Fruit fly (Drosophila melanogaster): Measurements from ENCODE around the gene CG2656.

Gene CG2656

DNA sequence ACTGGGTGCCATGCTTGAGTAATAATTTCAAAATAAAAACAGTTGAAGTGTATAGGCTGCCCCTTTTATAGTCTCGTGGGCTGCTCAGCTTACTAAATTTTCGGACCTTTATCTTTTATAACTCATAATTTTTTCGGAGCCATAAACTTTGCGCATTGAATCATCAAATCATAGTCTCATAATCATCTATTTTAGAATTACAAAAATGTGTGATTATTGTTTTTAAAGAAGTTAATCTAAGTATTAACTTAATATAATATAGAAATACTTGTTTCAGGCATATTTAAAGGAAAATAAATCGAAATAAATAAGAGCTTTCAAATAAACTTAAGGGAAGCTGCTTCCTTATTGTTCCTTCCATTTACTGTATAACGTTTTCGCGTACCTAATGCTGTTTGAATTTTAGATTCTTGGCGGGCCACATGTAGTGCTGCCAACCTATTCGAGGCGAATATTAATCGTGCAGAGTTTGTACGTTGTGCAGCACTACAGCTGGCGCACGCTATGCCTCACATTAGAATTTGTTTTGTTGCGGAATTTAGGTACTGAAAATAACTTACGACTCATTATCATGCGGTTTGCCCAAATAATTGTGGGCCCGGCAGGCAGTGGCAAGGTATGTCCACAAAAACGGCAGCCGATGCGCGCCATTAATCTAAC, at the start of gene CG2656, which contains the start of gene CG14610:
Gene CG2656, plus strand, starts transcription at position 480 of the 660 bp plus-strand sequence.
Gene CG14610, minus strand, starts transcription at position 51 of the 660 bp plus-strand sequence.
- TF ChIP-seq Sin3A (optimal IDR thresholded peaks at IDR 0.05) (no peak), Myc (optimal IDR thresholded peaks at IDR 0.05) (no peak), h (optimal IDR thresholded peaks at IDR 0.05) (no peak), psq (optimal IDR thresholded peaks at IDR 0.05) (no peak), insv (optimal IDR thresholded peaks at IDR 0.05) (no peak), ttk (optimal IDR thresholded peaks at IDR 0.05) (no peak)

DNA sequence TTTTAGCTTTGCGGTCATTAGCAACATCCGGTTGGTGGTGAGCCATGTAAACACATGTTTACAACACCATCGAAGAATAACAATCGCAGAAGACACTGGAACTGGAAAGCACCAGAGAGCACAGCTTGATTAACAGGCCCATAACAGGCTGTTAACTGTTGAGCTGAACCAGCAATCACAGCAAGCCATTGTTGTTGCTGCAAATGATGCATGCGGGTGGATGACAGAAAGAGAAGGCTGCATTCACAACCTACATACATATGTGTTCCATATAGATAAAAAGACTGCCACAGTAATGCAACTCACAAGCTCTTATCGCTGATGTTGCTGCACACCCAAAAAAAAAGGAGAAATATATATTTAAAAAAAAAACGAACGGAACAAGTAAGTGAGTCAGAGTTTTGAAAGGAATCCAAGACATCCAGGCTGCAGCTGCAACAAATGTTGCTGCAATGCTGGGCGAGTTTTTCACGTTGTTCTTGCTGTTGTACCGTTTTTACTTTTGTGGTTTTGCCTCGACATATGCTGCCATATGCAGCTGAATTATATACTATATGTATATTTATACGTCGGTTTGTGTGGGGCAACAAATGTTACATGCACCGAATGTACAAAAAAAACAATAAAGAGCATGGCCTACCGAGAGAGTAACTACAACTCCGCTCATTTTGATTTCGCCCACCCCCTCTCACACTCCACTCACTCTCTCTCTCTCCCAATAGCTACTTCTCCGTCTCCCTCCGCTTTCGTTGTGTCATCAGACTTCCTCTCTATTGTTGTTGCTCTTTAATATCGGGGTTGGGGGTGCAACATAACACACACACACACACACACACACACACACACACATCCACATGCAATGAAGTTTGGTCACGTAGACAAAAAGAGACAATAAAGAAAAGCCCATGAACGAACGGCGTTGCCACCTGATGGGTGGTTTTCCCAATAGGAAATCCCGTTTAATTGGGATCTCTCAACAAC, 41.4 kb upstream of the CG2656 start:
- TF ChIP-seq Myc (optimal IDR thresholded peaks at IDR 0.05) = no peak

DNA sequence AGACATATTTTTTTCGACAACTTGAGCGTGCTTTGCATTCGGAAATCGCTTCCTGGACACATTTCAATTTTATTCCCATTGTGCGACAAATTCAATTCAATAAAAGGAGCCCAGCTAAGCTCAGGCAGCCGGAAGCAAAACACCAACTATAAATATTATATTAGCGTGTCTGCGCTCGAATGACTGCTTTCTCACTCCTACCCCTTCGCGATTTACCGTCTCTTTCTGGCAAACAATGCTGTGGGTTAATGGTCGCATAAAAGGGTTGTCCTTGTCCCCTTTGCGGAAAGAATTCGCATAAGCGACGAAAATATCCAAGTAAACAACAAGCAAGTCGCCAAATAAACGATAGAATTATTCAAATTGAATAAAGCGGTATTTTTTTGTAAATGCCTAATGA, 40.2 kb upstream of the CG2656 start:
- TF ChIP-seq Myc (optimal IDR thresholded peaks at IDR 0.05) (no peak), Sin3A (optimal IDR thresholded peaks at IDR 0.05) (no peak), ttk (optimal IDR thresholded peaks at IDR 0.05) (no peak), h (optimal IDR thresholded peaks at IDR 0.05) (no peak), psq (optimal IDR thresholded peaks at IDR 0.05) (no peak), insv (optimal IDR thresholded peaks at IDR 0.05) (no peak)

DNA sequence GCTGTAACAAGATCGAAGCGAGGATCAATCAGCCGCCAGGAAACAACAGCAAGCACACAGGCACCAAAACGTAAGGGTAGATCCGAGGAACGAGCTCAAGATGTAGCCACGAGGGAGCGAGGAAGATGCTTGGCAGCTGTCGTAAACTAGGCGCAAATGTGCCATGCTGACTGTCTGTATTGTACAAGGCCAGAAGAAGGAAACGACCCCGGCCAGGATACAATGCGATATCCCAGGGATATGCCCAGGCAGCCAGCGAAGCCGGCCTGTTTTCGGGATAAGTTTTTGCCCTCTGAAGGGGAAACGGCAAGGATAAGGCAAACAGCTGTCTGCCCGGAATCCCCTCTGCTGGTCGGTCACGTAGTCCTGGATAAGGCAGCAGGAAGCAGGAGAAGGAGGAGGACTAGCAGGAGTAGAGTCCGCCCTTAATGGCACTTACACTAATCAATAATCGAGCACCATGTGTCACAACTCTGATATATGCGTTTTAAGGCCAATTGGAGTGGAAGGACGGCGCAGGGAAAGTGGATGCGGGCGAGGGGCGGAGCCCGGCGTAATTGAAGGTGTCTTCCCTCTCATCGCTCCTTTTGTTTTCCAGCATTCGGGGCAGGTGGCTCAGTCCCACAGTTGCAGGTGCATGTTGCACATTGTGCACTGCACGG, 38.9 kb upstream of the CG2656 start:
- no peak for TF ChIP-seq psq (optimal IDR thresholded peaks at IDR 0.05)
- TF ChIP-seq Sin3A (optimal IDR thresholded peaks at IDR 0.05) = no peak
- no peak for TF ChIP-seq ttk (optimal IDR thresholded peaks at IDR 0.05)
- no peak for TF ChIP-seq Myc (optimal IDR thresholded peaks at IDR 0.05)
- no peak for TF ChIP-seq insv (optimal IDR thresholded peaks at IDR 0.05)
- no peak for TF ChIP-seq h (optimal IDR thresholded peaks at IDR 0.05)

DNA sequence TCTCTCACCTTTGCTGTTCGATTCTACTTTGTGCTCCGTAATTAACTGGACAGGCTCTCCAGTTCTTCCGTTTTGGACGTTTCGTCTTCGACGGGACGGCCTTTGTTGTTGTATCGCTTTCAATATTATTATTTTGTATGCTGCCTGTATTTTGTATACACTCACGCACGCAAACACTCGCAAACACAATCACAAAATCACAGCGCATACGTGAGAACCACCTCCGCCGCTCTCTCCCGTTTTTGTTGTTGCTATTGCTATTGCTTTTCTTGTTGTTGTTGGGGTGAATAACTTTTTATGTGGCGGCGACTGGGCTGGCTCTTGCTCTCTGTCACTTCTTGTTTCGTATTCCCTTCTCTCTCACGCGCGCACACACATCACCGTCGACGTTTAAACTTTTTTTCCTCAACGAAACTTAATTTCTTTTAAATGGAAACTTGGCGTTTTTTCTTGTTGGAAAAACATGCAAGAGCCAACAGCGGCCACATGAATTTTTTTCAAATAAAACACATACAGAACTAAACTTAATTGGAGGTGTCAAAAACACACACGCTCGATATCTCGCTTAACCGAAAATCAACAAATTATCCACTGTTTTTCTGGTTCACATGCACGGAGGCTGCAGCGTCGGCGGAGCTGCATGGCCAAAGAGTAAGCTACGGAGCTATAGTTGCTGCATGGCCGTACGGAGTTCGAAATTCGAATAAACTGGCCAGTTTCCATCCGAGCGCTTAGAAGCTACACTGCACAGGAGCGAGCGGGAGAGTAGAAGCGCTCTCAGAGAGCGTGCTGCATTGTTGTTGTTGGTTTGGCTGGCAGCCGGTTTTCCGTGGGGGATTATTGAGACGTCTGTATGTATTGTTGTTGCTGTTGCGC, 36.6 kb upstream of the CG2656 start:
- TF ChIP-seq ttk (optimal IDR thresholded peaks at IDR 0.05) (no peak), Myc (optimal IDR thresholded peaks at IDR 0.05) (no peak)

DNA sequence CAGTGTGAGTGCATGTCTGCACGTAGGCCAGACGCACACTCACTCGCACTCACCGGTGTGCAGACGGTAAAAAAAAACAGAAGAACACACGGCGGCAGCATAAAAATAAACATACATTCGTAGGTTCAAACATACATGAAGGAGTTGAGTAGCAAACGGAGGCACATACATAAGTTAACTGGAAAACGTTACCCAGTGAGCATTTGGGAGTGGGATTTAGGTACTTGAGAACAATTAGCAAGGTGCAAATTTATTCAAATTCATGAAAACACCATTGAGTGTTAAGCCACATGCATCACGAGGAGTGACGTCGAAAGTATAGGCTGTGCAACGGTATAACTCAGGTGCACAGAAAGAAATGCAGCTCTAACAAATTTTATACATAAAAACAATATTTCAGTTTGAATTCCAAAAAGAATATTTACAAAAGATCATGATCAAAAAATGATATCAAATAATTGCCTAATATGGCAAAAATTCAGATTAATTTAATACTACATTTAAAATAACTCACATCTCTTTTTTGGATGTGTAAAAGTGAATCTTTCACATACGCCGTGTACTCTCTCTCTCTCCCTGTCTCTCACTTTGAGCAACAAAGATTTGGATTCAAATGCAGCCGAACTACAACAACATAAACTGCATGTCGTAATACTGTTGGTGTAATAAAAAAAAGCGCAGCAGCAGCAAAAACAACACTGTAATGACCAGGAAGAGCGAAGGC, 35.8 kb upstream of the CG2656 start:
- no peak for TF ChIP-seq Myc (optimal IDR thresholded peaks at IDR 0.05)
- no peak for TF ChIP-seq ttk (optimal IDR thresholded peaks at IDR 0.05)
- TF ChIP-seq Sin3A (optimal IDR thresholded peaks at IDR 0.05) = no peak
- TF ChIP-seq psq (optimal IDR thresholded peaks at IDR 0.05) = no peak
- TF ChIP-seq insv (optimal IDR thresholded peaks at IDR 0.05) = no peak

DNA sequence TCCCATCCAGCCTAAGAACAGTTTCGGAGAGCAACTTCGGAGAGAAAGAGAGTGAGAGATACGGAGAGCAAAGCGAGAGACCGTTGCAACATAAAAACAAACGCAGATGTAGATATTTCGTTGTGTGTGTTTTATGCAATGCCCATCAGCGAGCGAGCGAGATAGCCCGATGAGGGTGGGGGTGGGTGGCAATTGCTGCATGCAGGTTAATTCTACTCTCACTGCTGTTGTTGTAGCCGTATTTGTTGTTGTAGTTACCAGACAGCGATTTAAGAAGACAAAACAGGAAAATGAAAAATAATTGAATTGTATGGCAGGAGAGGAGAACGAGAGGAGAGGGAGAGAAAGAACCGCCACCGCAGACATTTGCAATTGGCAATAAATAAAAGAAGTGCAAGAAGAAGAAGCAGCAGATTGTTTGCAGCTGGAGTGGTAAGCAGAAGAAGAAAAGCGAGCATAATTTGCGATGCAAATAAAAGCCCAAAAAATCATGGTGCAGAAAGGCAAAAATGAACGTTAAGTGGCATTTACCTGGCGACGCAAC, 34.7 kb upstream of the CG2656 start:
- TF ChIP-seq ttk (optimal IDR thresholded peaks at IDR 0.05) (no peak), insv (optimal IDR thresholded peaks at IDR 0.05) (no peak), Myc (optimal IDR thresholded peaks at IDR 0.05) (no peak), h (optimal IDR thresholded peaks at IDR 0.05) (no peak), psq (optimal IDR thresholded peaks at IDR 0.05) (no peak), Sin3A (optimal IDR thresholded peaks at IDR 0.05) (no peak)

DNA sequence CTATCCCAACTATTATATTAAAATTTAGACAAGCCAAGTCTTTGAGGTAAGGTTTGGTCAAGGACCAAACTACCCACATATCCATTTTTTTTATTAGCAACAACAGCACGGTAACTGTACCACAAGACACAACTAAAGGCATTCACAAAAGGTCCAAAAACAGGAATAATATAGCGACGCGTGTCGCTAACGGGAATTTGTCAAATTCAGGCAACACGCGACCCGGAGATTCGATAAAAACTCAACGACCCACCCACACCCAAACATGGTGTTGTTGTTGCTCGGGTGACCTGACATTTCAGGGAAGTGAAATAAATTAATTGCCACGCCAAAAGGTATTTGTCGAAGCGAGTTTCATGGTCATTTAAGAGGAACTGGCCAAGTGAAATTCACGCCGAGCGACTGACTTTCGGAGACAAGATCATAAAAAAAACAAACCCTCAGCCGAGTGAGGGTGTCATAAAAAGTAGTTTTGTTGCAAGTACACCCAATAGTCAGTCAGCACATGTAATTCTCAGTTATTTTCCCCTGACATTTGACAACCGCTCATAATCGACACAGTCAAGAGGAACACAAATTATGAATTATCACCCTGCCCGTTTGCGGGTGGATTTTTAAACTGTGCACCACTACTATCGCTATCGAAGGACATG, 33.2 kb upstream of the CG2656 start:
- TF ChIP-seq Myc (optimal IDR thresholded peaks at IDR 0.05) = no peak
- TF ChIP-seq insv (optimal IDR thresholded peaks at IDR 0.05) = no peak
- no peak for TF ChIP-seq h (optimal IDR thresholded peaks at IDR 0.05)
- no peak for TF ChIP-seq Sin3A (optimal IDR thresholded peaks at IDR 0.05)
- no peak for TF ChIP-seq ttk (optimal IDR thresholded peaks at IDR 0.05)
- TF ChIP-seq psq (optimal IDR thresholded peaks at IDR 0.05) = no peak

DNA sequence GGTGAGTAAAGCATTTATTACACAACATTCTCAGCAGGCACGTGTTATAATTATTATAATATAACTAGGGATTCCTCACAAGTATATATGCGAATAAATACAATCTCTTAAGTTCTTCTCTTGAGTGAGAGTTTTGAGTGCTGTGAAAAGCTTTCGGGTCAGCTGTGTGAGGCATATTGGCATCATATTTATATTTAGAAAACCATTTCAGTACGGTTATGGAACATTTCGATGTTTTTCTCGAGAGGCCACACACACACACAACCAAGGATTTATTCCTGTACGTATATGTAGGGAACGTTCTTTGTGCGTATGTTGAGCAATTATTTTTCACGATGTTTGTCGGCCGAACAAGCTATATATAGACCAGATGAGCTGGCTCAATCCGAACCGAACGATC, 31.5 kb upstream of the CG2656 start:
- TF ChIP-seq ttk (optimal IDR thresholded peaks at IDR 0.05) (no peak), Myc (optimal IDR thresholded peaks at IDR 0.05) (no peak), psq (optimal IDR thresholded peaks at IDR 0.05) (no peak), insv (optimal IDR thresholded peaks at IDR 0.05) (no peak), Sin3A (optimal IDR thresholded peaks at IDR 0.05) (no peak), h (optimal IDR thresholded peaks at IDR 0.05) (no peak)

DNA sequence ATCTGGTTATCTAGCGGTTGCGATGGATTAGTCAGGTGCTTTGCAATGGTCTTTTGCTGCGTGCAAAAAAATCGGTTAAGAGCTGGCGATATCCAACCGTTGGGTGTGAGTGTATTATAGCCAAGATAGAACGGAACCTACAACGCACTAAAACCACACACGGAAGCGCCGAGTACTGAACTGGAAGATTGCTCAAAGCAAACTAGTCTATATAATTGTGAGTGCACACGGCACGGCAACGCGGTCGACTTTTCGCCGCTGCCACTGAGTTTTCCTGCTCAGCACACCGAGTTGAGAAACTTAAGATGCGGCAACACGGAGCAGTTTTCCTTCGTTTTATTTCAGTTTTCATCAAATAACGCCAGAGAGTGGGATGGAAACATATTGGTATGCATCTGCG, 28.0 kb upstream of the CG2656 start:
- TF ChIP-seq Sin3A (optimal IDR thresholded peaks at IDR 0.05) (no peak), h (optimal IDR thresholded peaks at IDR 0.05) (no peak), psq (optimal IDR thresholded peaks at IDR 0.05) (no peak), insv (optimal IDR thresholded peaks at IDR 0.05) (no peak), Myc (optimal IDR thresholded peaks at IDR 0.05) (no peak), ttk (optimal IDR thresholded peaks at IDR 0.05) (no peak)
